Worm (Caenorhabditis elegans): Measurements from ENCODE around the gene fbxa-199.

fbxa-199 gene

DNA sequence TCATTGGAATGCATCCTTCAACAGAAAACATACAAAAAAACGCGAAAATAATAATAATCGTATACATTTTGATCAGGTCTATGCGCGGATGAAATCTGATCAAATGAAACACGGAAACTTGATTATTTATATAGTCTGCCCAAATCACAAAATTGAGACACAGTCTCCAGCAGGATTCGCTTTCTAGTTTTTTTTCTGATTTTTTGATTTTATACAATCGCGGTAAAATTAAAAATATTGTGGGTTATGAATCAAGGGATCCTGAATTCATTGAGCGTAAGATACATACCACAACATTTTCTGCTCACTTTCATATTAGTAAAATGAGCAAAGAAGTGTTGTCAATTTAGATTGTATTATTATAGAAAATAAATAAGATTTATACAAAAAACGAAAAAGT lies 49.6 kb downstream of the fbxa-199 start, which contains the start of gene clec-230:
Gene clec-230 (minus strand): TSS at position 101 of the 400 bp plus-strand sequence.
- TF ChIP-seq tbx-11 (GFP tag; IDR thresholded peaks at IDR 0.05): no peak
- no peak for TF ChIP-seq hmg-4 (GFP tag; optimal IDR thresholded peaks at IDR 0.05)
- TF ChIP-seq hmbx-1 (tag; optimal IDR thresholded peaks at IDR 0.05): no peak
- TF ChIP-seq tbx-37 (GFP tag; conservative IDR thresholded peaks at IDR 0.05): no peak
- TF ChIP-seq tra-4 (tag; optimal IDR thresholded peaks at IDR 0.05): no peak
- no peak for TF ChIP-seq ama-1 (optimal IDR thresholded peaks at IDR 0.05)
- TF ChIP-seq ceh-36 (tag; optimal IDR thresholded peaks at IDR 0.05): no peak
- TF ChIP-seq aly-1 (tag; optimal IDR thresholded peaks at IDR 0.05): no peak
- no peak for TF ChIP-seq F13C5.2 (tag; optimal IDR thresholded peaks at IDR 0.05)
- TF ChIP-seq sea-1 (GFP tag; conservative IDR thresholded peaks at IDR 0.05): no peak
